Worm (Caenorhabditis elegans) whole organism, L4/young adult: Measurements from ENCODE around the gene idpp-6.

Source experiments
- W03F9.2 ChIP-seq: fragments of 150-350 bp; optimal IDR thresholded peaks from 2 replicates; lab custom pipeline; 2014; ENCODE audit warnings: missing biosample characterization, missing genetic modification characterization
- dao-5 ChIP-seq: sonication (generic microtip); optimal IDR thresholded peaks from 2 replicates; lab custom pipeline; 2016; ENCODE audit warnings: missing genotype, missing genetic modification characterization, moderate library complexity, missing compliant biosample characterization
- him-1 ChIP-seq: sonication (generic microtip); optimal IDR thresholded peaks from 2 replicates; lab custom pipeline; 2016; ENCODE audit warnings: missing genotype, missing genetic modification reagents, missing genetic modification characterization, missing compliant biosample characterization

DNA sequence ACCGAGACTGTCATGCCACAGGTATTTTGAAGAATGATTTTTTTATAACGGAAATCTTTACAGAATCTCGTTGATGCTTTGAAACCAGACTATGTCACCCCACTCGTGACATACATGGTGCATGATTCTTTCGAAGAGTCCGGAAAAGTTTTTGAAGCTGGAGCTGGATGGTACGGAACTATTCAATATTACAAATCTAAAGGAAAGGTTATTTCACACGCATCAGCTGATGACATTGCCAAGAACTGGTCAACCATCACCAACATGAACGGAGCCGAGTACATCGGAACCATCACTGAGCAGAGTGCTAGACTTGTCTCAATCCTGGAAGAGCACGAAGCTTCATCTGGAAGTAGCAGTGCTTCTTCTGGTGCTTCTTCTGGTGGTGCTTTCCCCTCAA is 36.2 kb downstream of the idpp-6 start:
- TF ChIP-seq W03F9.2 (tag; lab: Kevin White, UChicago) (no peak), dao-5 (tag; lab: Kevin White, UChicago) (no peak), him-1 (no peak)
